Worm (Caenorhabditis elegans) whole organism, L2 larva: ENCODE results near the gene best-18.

ENCODE experiments used
- ama-1 ChIP-seq: fragments of 150-350 bp; optimal IDR thresholded peaks from 2 replicates; lab custom pipeline; 2018; ENCODE audit warnings: inconsistent platforms
- ceh-82 ChIP-seq: fragments of 150-350 bp; optimal IDR thresholded peaks from 2 replicates; lab custom pipeline; 2014; ENCODE audit warnings: missing biosample characterization, missing genetic modification characterization
- lsy-2 ChIP-seq, 2 experiments: fragments of 150-350 bp in 1 of 2; sonication (generic microtip) in 1 of 2; optimal IDR thresholded peaks; 2 replicates each; lab custom pipeline; 2014 to 2017; ENCODE audit warnings: missing biosample characterization in 2 of 2, missing genetic modification characterization in 2 of 2
- nhr-237 ChIP-seq: fragments of 150-350 bp; optimal IDR thresholded peaks from 2 replicates; lab custom pipeline; 2014; ENCODE audit warnings: missing biosample characterization, missing genetic modification characterization
- nhr-77 ChIP-seq: fragments of 150-350 bp; optimal IDR thresholded peaks from 2 replicates; lab custom pipeline; 2014; ENCODE audit warnings: missing biosample characterization, missing genetic modification characterization
- snpc-4 ChIP-seq: fragments of 150-350 bp; optimal IDR thresholded peaks from 2 replicates; lab custom pipeline; 2014; ENCODE audit warnings: missing biosample characterization, missing genetic modification characterization
- unc-62 ChIP-seq: fragments of 150-350 bp; optimal IDR thresholded peaks from 2 replicates; lab custom pipeline; 2014; ENCODE audit warnings: missing biosample characterization, missing genetic modification reagents, missing genetic modification characterization

DNA sequence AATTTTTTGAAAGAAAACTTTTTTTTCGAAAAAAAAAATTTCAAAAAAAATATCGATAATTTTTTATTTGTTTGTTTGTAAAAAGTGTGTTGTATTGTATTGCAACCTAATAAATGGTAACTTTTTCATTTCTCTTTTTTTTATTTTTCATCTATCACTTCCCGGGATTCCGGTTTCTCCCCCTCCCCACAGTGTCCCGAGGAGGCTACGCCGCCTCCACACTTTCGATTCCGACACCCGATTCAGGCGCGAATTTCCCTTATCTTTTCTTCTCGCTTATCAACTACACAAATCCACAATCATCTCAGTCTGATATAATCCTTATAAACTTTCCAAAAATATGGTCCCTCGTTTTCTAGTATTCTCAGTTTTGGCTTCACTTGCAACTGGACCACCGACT lies 42.4 kb downstream of the best-18 start, which contains the start of gene R01H10.4:
- TF ChIP-seq snpc-4 (tag; lab: Kevin White, UChicago) (no peak), ama-1 (lab: Kevin White, UChicago) (no peak), nhr-77 (tag; lab: Kevin White, UChicago) (no peak), nhr-237 (tag; lab: Kevin White, UChicago) (no peak), unc-62 (GFP tag; lab: Kevin White, UChicago) (no peak), lsy-2 (tag; optimal IDR thresholded peaks at IDR 0.05; lab: Kevin White, UChicago) (no peak), ceh-82 (tag; lab: Kevin White, UChicago) (no peak)
